Fruit fly (Drosophila melanogaster): ENCODE results near the gene CG43165.

CG43165 gene

DNA sequence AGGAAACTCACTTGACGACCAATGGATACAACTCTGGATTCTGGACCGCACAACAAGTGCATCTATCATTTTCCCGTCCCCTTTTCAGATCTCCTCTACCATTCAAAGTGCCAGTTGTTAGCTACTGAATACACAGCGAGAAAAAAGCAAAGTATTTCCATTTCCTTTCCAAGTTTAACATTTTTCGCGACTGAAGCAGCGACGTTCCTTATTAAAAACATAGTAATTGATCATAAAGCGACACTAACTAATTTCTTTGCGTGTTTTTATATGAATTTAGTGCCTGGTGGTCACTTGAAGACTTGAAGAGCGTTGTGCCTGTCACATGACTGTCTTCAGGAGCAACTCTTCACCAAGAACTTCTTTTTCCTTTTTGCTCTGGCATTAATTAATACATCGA lies 49.5 kb downstream of the CG43165 start (continued):
- TF ChIP-seq CG31627 (GFP tag; optimal IDR thresholded peaks at IDR 0.05) (no peak), Ets96B (tag; optimal IDR thresholded peaks at IDR 0.05) (no peak), pdm3 (GFP tag; optimal IDR thresholded peaks at IDR 0.05) (no peak), CG8319 (GFP tag; optimal IDR thresholded peaks at IDR 0.05) (no peak), salr (GFP tag; optimal IDR thresholded peaks at IDR 0.05) (no peak), acj6 (GFP tag; optimal IDR thresholded peaks at IDR 0.05) (no peak), CG10631 (GFP tag; optimal IDR thresholded peaks at IDR 0.05) (peak; percentile 15)
